Worm (Caenorhabditis elegans) whole organism, L2 larva: Measurements from ENCODE around the gene F20B10.3.
"Not testable (repeated sequence)": the region's sequence is repeated elsewhere in the genome, so short reads cannot be mapped to it uniquely, and the experiment has no call there.

Experiments
- C34F6.9 ChIP-seq: fragments of 150-350 bp; optimal IDR thresholded peaks from 2 replicates; lab custom pipeline; 2014; ENCODE audit warnings: missing biosample characterization, missing genetic modification characterization
- F13H6.1 ChIP-seq: sonication (generic microtip); optimal IDR thresholded peaks from 2 replicates; lab custom pipeline; 2016; ENCODE audit warnings: missing genetic modification characterization, missing compliant biosample characterization
- ZK546.5 ChIP-seq: sonication (generic microtip); optimal IDR thresholded peaks from 2 replicates; lab custom pipeline; 2017; ENCODE audit warnings: missing biosample characterization, missing genetic modification characterization
- aly-2 ChIP-seq: fragments of 150-350 bp; optimal IDR thresholded peaks from 2 replicates; lab custom pipeline; 2014; ENCODE audit warnings: missing biosample characterization, missing genetic modification characterization
- crh-2 ChIP-seq: sonication (generic microtip); optimal IDR thresholded peaks from 2 replicates; lab custom pipeline; 2017; ENCODE audit warnings: missing biosample characterization, missing genetic modification characterization
- egl-27 ChIP-seq: sonication (generic microtip); optimal IDR thresholded peaks from 3 replicates; lab custom pipeline; 2017; ENCODE audit warnings: missing biosample characterization, missing genetic modification reagents, missing genetic modification characterization
- elt-3 ChIP-seq: sonication (generic microtip); optimal IDR thresholded peaks from 2 replicates; lab custom pipeline; 2017; ENCODE audit warnings: missing biosample characterization, missing genetic modification characterization
- fos-1 ChIP-seq: fragments of 150-350 bp; optimal IDR thresholded peaks from 2 replicates; lab custom pipeline; 2014; ENCODE audit warnings: missing biosample characterization, missing genetic modification characterization
- gmeb-1 ChIP-seq: fragments of 150-350 bp; optimal IDR thresholded peaks from 2 replicates; lab custom pipeline; 2014; ENCODE audit warnings: missing biosample characterization, missing genetic modification characterization
- lin-11 ChIP-seq: fragments of 150-350 bp; sonication (generic microtip); optimal IDR thresholded peaks from 2 replicates; lab custom pipeline; 2014; ENCODE audit warnings: missing biosample characterization, missing genetic modification characterization, inconsistent platforms, mixed read lengths
- lin-13 ChIP-seq: fragments of 150-350 bp; optimal IDR thresholded peaks from 2 replicates; lab custom pipeline; 2014; ENCODE audit warnings: missing biosample characterization, missing genetic modification reagents, missing genetic modification characterization
- mab-5 ChIP-seq: fragments of 150-350 bp; optimal IDR thresholded peaks from 2 replicates; lab custom pipeline; 2014; ENCODE audit warnings: missing biosample characterization, missing genetic modification characterization
- mbf-1 ChIP-seq: sonication (generic microtip); optimal IDR thresholded peaks from 2 replicates; lab custom pipeline; 2017; ENCODE audit warnings: missing biosample characterization, missing genetic modification characterization
- mdl-1 ChIP-seq, 2 experiments: fragments of 150-350 bp in 1 of 2; sonication (generic microtip) in 1 of 2; optimal IDR thresholded peaks; 2 replicates each; lab custom pipeline; 2017; ENCODE audit warnings: missing biosample characterization in 2 of 2, missing genetic modification characterization in 2 of 2
- nhr-11 ChIP-seq: fragments of 150-350 bp; optimal IDR thresholded peaks from 2 replicates; lab custom pipeline; 2014; ENCODE audit warnings: missing biosample characterization, missing genetic modification characterization
- nhr-12 ChIP-seq: fragments of 150-350 bp; optimal IDR thresholded peaks from 2 replicates; lab custom pipeline; 2014; ENCODE audit warnings: missing biosample characterization, missing genetic modification characterization
- nhr-129 ChIP-seq: fragments of 150-350 bp; optimal IDR thresholded peaks from 2 replicates; lab custom pipeline; 2014; ENCODE audit warnings: missing biosample characterization, missing genetic modification characterization
- nhr-21 ChIP-seq: fragments of 150-350 bp; optimal IDR thresholded peaks from 2 replicates; lab custom pipeline; 2014; ENCODE audit warnings: missing biosample characterization, missing genetic modification characterization
- nhr-237 ChIP-seq: fragments of 150-350 bp; optimal IDR thresholded peaks from 2 replicates; lab custom pipeline; 2014; ENCODE audit warnings: missing biosample characterization, missing genetic modification characterization
- nhr-25 ChIP-seq: fragments of 150-350 bp; sonication (generic microtip); optimal IDR thresholded peaks from 3 replicates; lab custom pipeline; 2014; ENCODE audit warnings: missing biosample characterization, missing genetic modification characterization
- nhr-6 ChIP-seq: fragments of 150-350 bp; optimal IDR thresholded peaks from 2 replicates; lab custom pipeline; 2014; ENCODE audit warnings: missing biosample characterization, missing genetic modification characterization
- peb-1 ChIP-seq: fragments of 150-350 bp; optimal IDR thresholded peaks from 2 replicates; lab custom pipeline; 2014; ENCODE audit warnings: missing biosample characterization, missing genetic modification characterization
- sem-4 ChIP-seq: fragments of 150-350 bp; optimal IDR thresholded peaks from 2 replicates; lab custom pipeline; 2014; ENCODE audit warnings: missing biosample characterization, missing genetic modification reagents, missing genetic modification characterization
- skn-1 ChIP-seq: sonication (generic microtip); optimal IDR thresholded peaks from 2 replicates; lab custom pipeline; 2017; ENCODE audit warnings: missing biosample characterization, missing genetic modification characterization
- sma-9 ChIP-seq, 2 experiments: fragments of 150-350 bp in 1 of 2; sonication (generic microtip) in 1 of 2; optimal IDR thresholded peaks; 2 replicates each; lab custom pipeline; 2014 to 2016; ENCODE audit warnings: missing genetic modification characterization in 2 of 2, mild to moderate bottlenecking in 1 of 2, missing biosample characterization in 1 of 2, missing compliant biosample characterization in 1 of 2, missing genetic modification reagents in 1 of 2, moderate library complexity in 1 of 2
- snpc-4 ChIP-seq: fragments of 150-350 bp; optimal IDR thresholded peaks from 2 replicates; lab custom pipeline; 2014; ENCODE audit warnings: missing biosample characterization, missing genetic modification characterization
- unc-39 ChIP-seq: fragments of 150-350 bp; optimal IDR thresholded peaks from 2 replicates; lab custom pipeline; 2014; ENCODE audit warnings: missing biosample characterization, missing genetic modification characterization
- unc-62 ChIP-seq: fragments of 150-350 bp; optimal IDR thresholded peaks from 2 replicates; lab custom pipeline; 2014; ENCODE audit warnings: missing biosample characterization, missing genetic modification reagents, missing genetic modification characterization
- zag-1 ChIP-seq: fragments of 150-350 bp; optimal IDR thresholded peaks from 2 replicates; lab custom pipeline; 2014; ENCODE audit warnings: missing biosample characterization, missing genetic modification characterization
- ztf-1 ChIP-seq: fragments of 200-800 bp; sonication (Bioruptor generic); conservative IDR thresholded peaks from 2 replicates; pipeline ENCODE4 v1.3.6; 2022; ENCODE audit warnings: missing genetic modification characterization, missing compliant biosample characterization

The F20B10.3 gene

ce11 chrIV:12131308-12132072 lies 36.6 kb upstream of the F20B10.3 start:
- TF ChIP-seq sem-4 (no peak), nhr-129 (tag; lab: Kevin White, UChicago) (peak; percentile 11), nhr-6 (tag; lab: Kevin White, UChicago) (no peak), lin-11 (tag; lab: Kevin White, UChicago) (no peak), zag-1 (tag; lab: Kevin White, UChicago) (no peak), C34F6.9 (tag; lab: Kevin White, UChicago) (no peak), snpc-4 (peak; percentile 59), sma-9 (GFP tag; optimal IDR thresholded peaks at IDR 0.05; lab: Kevin White, UChicago) (no peak), sma-9 (tag; optimal IDR thresholded peaks at IDR 0.05; lab: Kevin White, UChicago) (no peak)

DNA sequence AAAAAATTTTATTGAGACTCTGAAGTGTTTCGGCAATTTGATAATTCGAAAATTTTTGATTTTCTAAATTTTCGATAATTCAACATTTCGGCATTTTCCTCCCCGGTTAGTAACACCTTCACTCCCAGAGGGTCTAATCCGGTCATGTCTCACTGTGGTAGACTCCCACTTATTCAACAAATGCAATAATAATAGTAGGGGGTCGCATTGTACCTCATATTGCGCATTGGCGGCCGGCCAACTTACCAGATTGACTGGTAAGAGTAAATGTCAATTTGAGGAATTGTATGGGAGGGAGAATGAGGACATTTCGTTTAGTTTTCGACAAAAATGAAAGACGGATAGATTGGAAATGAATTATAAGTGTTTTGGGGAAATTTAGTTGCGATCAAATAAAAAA lies 34.3 kb upstream of the F20B10.3 start:
- TF ChIP-seq egl-27 (tag; lab: Kevin White, UChicago) (no peak), nhr-129 (tag; lab: Kevin White, UChicago) (peak; percentile 13), nhr-12 (tag; lab: Kevin White, UChicago) (no peak), lin-13 (GFP tag; lab: Kevin White, UChicago) (no peak), F13H6.1 (no peak)

ce11 chrIV:12134991-12135390 lies 33.1 kb upstream of the F20B10.3 start:
- TF ChIP-seq peb-1 (tag; lab: Kevin White, UChicago) (no peak), elt-3 (tag; lab: Kevin White, UChicago) (no peak), nhr-237 (tag; lab: Kevin White, UChicago) (no peak)

DNA sequence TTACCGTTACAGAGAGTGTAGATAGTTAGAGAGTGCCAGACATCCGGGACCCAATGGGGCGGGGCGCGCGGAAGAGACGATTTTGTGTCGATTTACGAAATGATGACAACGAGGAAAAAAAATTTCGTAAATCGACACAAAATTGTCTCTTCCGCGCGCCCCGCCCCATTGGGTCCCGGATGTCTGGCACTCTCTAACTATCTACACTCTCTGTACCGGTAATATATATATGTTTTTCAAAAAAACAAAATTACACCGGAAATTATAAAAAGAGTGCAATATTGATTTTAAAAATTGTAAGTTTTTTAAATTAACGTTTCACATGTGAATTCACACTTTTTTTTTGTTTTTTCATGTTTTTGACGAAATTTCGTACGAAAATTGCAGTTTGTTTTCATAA lies 30.0 kb upstream of the F20B10.3 start, which contains the start of gene B0001.4:
Gene B0001.4, minus strand, starts transcription at position 101 of the 400 bp plus-strand sequence.
- TF ChIP-seq ZK546.5, nhr-11, skn-1 (tag; lab: Kevin White, UChicago): not testable (repeated sequence)

DNA sequence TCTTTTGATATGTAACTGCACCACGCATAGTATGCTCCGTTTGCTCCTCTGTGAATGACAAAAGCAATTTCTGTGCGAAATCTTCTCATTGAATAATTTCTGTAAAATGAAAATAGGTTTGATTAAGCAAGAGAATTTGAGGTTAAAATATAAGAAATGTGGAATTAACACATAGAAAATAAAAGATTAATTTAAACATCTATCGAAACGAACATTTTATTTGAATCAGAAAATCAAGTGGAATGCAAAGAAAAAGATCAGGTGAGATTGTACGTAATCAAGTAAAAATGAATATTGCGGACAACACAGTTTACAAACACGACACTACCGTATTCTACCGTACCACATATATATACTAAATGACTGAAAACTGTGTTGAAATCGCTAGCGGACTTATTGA lies 27.1 kb upstream of the F20B10.3 start, which contains the start of gene B0001.8:
Gene B0001.8, minus strand, starts transcription at position 101 of the 400 bp plus-strand sequence.
- TF ChIP-seq gmeb-1 (tag; lab: Kevin White, UChicago) (no peak), ztf-1 (GFP tag; lab: Robert Waterston, UW) (no peak), crh-2 (tag; lab: Kevin White, UChicago) (no peak), mab-5 (tag; lab: Kevin White, UChicago) (no peak), mbf-1 (tag; lab: Kevin White, UChicago) (no peak), nhr-21 (tag; lab: Kevin White, UChicago) (no peak), mdl-1 (tag; optimal IDR thresholded peaks at IDR 0.05; lab: Kevin White, UChicago) (no peak), nhr-25 (tag; lab: Kevin White, UChicago) (no peak), fos-1 (tag; lab: Kevin White, UChicago) (no peak), ZK546.5 (tag; lab: Kevin White, UChicago) (no peak), unc-39 (no peak), nhr-12 (tag; lab: Kevin White, UChicago) (no peak), aly-2 (no peak), nhr-11 (tag; lab: Kevin White, UChicago) (no peak), zag-1 (tag; lab: Kevin White, UChicago) (no peak)
- TF ChIP-seq, all 48 proteins: peak for 0

ce11 chrIV:12143231-12143630 lies 24.8 kb upstream of the F20B10.3 start, which contains the start of gene B0001.5:
Gene B0001.5 (minus strand): TSS chrIV:12143331.
- TF ChIP-seq unc-62 (no peak), unc-39 (no peak), nhr-237 (tag; lab: Kevin White, UChicago) (no peak), F13H6.1 (no peak), fos-1 (tag; lab: Kevin White, UChicago) (no peak), nhr-12 (tag; lab: Kevin White, UChicago) (no peak), zag-1 (tag; lab: Kevin White, UChicago) (no peak)
